Worm (Caenorhabditis elegans): Measurements from ENCODE around the gene C25D7.16.

DNA sequence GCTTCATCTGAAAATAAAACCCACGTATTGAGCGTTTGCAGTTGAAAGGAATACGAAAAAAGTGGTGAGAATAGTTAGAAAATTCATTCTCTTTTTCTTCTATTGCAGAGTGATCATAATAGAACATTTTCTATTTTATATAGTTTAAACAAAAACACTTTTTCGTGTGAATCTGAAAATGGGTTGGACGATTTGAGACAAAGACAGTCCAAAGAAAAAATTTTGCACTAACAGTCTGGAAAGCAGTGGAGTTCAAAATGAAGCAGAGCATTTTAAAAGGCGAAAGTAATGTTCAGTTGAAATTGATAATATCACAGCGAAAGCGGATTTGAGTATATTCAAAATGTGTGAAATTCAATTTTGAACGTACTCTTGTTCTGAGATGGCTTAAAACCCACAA is 32.6 kb downstream of the C25D7.16 start, which contains the start of gene C01G10.18:
- TF ChIP-seq efl-1 (GFP tag; optimal IDR thresholded peaks at IDR 0.05) (no peak), lir-1 (GFP tag; conservative IDR thresholded peaks at IDR 0.05) (no peak), unc-62 (GFP tag; optimal IDR thresholded peaks at IDR 0.05) (no peak), F37B4.10 (GFP tag; IDR thresholded peaks at IDR 0.05) (no peak), somi-1 (GFP tag; optimal IDR thresholded peaks at IDR 0.05) (no peak), him-1 (tag; optimal IDR thresholded peaks at IDR 0.05) (no peak), madf-8 (GFP tag; conservative IDR thresholded peaks at IDR 0.05) (no peak), attf-5 (GFP tag; optimal IDR thresholded peaks at IDR 0.05) (no peak), Y53G8AR.9 (GFP tag; conservative IDR thresholded peaks at IDR 0.05) (no peak), nhr-80 (tag; optimal IDR thresholded peaks at IDR 0.05) (no peak), ztf-22 (GFP tag; optimal IDR thresholded peaks at IDR 0.05) (no peak)

Measured in whole organism, young adult.